Worm (Caenorhabditis elegans) whole organism, L4 larva: ENCODE results near the gene str-1.

Experiments used
- F26F4.8 ChIP-seq: fragments of 200-800 bp; sonication (Bioruptor generic); conservative IDR thresholded peaks from 2 replicates; pipeline ENCODE4 v1.3.6; 2022; ENCODE audit warnings: missing genetic modification characterization, missing compliant biosample characterization
- F37D6.2 ChIP-seq: sonication (generic microtip); optimal IDR thresholded peaks from 2 replicates; lab custom pipeline; 2016; ENCODE audit warnings: mild to moderate bottlenecking, missing genetic modification characterization, missing compliant biosample characterization
- F49E8.2 ChIP-seq: sonication (generic microtip); optimal IDR thresholded peaks from 2 replicates; lab custom pipeline; 2016; ENCODE audit warnings: missing compliant biosample characterization, mild to moderate bottlenecking, missing genetic modification characterization, borderline replicate concordance
- R02D3.7 ChIP-seq: fragments of 150-350 bp; sonication (generic microtip); optimal IDR thresholded peaks from 3 replicates; lab custom pipeline; 2014; ENCODE audit warnings: missing biosample characterization, missing genetic modification characterization
- Y5F2A.4 ChIP-seq: fragments of 200-800 bp; sonication (Bioruptor generic); optimal IDR thresholded peaks from 2 replicates; lab custom pipeline; 2018; ENCODE audit warnings: mild to moderate bottlenecking, missing genetic modification characterization, missing compliant biosample characterization
- ceh-44 ChIP-seq: fragments of 200-800 bp; sonication (Bioruptor generic); IDR thresholded peaks from 2 replicates; pipeline ENCODE4 v1.3.6; 2022; ENCODE audit warnings: missing genetic modification reagents, missing genetic modification characterization, missing compliant biosample characterization
- nhr-237 ChIP-seq: sonication (generic microtip); optimal IDR thresholded peaks from 2 replicates; lab custom pipeline; 2017; ENCODE audit warnings: missing biosample characterization, missing genetic modification characterization
- unc-39 ChIP-seq: sonication (generic microtip); optimal IDR thresholded peaks from 2 replicates; lab custom pipeline; 2017; ENCODE audit warnings: missing biosample characterization, missing genetic modification characterization

DNA sequence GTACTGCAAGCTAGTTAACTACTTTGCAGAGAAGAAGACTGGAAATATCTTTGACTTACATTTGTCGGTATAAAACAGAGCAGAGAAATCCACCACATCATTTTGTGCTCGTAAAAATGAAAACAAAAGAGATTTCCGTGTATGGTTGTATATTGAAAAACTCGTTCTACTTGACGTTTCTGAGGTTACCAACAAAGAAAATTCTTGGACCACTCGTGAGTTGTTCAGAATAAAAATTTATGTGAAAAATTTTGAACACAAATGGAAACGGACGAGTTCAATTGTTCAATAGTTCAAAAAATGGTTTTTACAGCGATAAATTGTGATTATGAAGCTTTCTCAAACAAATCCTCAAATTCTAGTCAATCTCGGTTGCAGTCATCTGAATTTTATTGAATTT is 11.0 kb downstream of the str-1 start, which contains the start of gene clec-179:
- TF ChIP-seq F49E8.2 (tag; lab: Kevin White, UChicago) (no peak), Y5F2A.4 (GFP tag; lab: Kevin White, UChicago) (no peak), R02D3.7 (tag; lab: Kevin White, UChicago) (no peak), F37D6.2 (tag; lab: Kevin White, UChicago) (no peak), F26F4.8 (GFP tag; lab: Robert Waterston, UW) (no peak), nhr-237 (no peak), unc-39 (no peak), ceh-44 (GFP tag; lab: Robert Waterston, UW) (no peak)
